Worm (Caenorhabditis elegans) whole organism, early embryonic: ENCODE results near the gene fbxa-105.

Experiments used
- B0310.2 ChIP-seq: sonication (generic microtip); optimal IDR thresholded peaks from 2 replicates; lab custom pipeline; 2016; ENCODE audit warnings: mild to moderate bottlenecking, missing genetic modification characterization, missing compliant biosample characterization
- F13C5.2 ChIP-seq: sonication (generic microtip); optimal IDR thresholded peaks from 2 replicates; lab custom pipeline; 2017; ENCODE audit warnings: mild to moderate bottlenecking, missing genetic modification characterization, inconsistent platforms, missing compliant biosample characterization
- ama-1 ChIP-seq: fragments of 150-350 bp; optimal IDR thresholded peaks from 2 replicates; lab custom pipeline; 2014
- ceh-13 ChIP-seq: fragments of 200-800 bp; sonication (Bioruptor generic); optimal IDR thresholded peaks from 2 replicates; lab custom pipeline; 2018; ENCODE audit warnings: mild to moderate bottlenecking, missing genetic modification characterization, missing compliant biosample characterization
- ceh-36 ChIP-seq: sonication (generic microtip); optimal IDR thresholded peaks from 2 replicates; lab custom pipeline; 2016; ENCODE audit warnings: missing genetic modification characterization, inconsistent platforms, missing compliant biosample characterization
- flt-1 ChIP-seq: fragments of 200-800 bp; sonication (Bioruptor generic); IDR thresholded peaks from 2 replicates; pipeline ENCODE4 v1.3.6; 2022; ENCODE audit warnings: missing genetic modification characterization, missing compliant biosample characterization
- hmg-4 ChIP-seq: fragments of 200-800 bp; sonication (Bioruptor generic); optimal IDR thresholded peaks from 2 replicates; lab custom pipeline; 2018; ENCODE audit warnings: mild to moderate bottlenecking, missing genetic modification characterization, missing compliant biosample characterization
- hnd-1 ChIP-seq: sonication (generic microtip); optimal IDR thresholded peaks from 2 replicates; lab custom pipeline; 2016; ENCODE audit warnings: missing genetic modification characterization, missing compliant biosample characterization
- scrt-1 ChIP-seq: fragments of 200-800 bp; sonication (Bioruptor generic); IDR thresholded peaks from 2 replicates; pipeline ENCODE4 v1.3.6; 2022; ENCODE audit warnings: missing genetic modification characterization, missing compliant biosample characterization
- sea-1 ChIP-seq: fragments of 200-800 bp; sonication (Bioruptor generic); conservative IDR thresholded peaks from 2 replicates; pipeline ENCODE4 v1.3.6; 2022; ENCODE audit warnings: missing genetic modification characterization, missing compliant biosample characterization
- tbx-11 ChIP-seq: fragments of 200-800 bp; sonication (Bioruptor generic); IDR thresholded peaks from 2 replicates; pipeline ENCODE4 v1.3.6; 2022; ENCODE audit warnings: missing genetic modification characterization, missing compliant biosample characterization
- tra-4 ChIP-seq: sonication (generic microtip); optimal IDR thresholded peaks from 2 replicates; lab custom pipeline; 2017; ENCODE audit warnings: missing genetic modification characterization, missing compliant biosample characterization

DNA sequence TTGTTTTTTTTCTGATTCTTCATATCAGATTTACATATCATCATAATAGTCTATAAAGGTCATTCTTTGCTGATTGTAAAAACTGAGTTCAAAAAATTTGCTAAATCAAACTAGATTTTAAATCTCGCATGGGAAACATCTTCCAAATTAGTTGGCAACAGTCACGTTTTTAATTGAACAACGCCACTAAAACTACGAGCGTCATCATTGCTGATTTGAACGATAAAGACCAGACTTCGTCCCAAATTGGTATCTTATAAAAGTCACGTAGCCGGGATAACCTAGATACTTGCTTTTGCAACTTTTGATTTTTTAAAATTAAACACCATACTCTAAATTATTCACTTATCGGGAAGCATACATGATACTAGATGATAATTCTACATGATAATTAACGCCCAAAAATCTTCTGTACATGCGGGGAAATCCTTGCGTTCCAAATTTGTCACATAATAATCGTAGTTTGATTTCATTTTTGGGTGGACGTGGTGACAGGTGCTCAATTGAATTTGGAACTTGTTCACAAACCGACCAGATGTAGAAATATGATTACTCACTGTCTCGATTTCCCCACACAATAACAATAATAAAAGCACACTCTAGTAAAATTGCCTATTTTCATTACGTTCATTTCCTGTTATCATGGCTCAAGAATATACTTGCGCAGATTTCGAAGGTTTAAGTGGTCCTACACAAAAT, 25.3 kb upstream of the fbxa-105 start, which contains the start of gene srw-67:
- TF ChIP-seq flt-1 (GFP tag; lab: Robert Waterston, UW), result no peak
- TF ChIP-seq ama-1 (lab: Kevin White, UChicago), result no peak
- no peak for TF ChIP-seq scrt-1 (GFP tag; lab: Robert Waterston, UW)
- TF ChIP-seq ceh-36 (tag; lab: Kevin White, UChicago), result no peak
- TF ChIP-seq tra-4 (tag; lab: Kevin White, UChicago), result no peak
- TF ChIP-seq hmg-4, result no peak
- TF ChIP-seq hnd-1 (tag; lab: Kevin White, UChicago), result no peak
- TF ChIP-seq tbx-11 (GFP tag; lab: Robert Waterston, UW), result no peak
- no peak for TF ChIP-seq sea-1 (GFP tag; lab: Robert Waterston, UW)
- no peak for TF ChIP-seq B0310.2 (tag; lab: Kevin White, UChicago)
- TF ChIP-seq F13C5.2, result no peak
- no peak for TF ChIP-seq ceh-13
